Fruit fly (Drosophila melanogaster) whole organism: ENCODE measurements around the gene CG31345.

Source experiments
- CG8478 ChIP-seq: fragments of >200 bp; optimal IDR thresholded peaks from 2 replicates; lab custom pipeline; 2018; ENCODE audit warnings: inconsistent platforms
- Dll ChIP-seq: fragments of >200 bp; optimal IDR thresholded peaks from 2 replicates; lab custom pipeline; 2017
- psq ChIP-seq: fragments of >200 bp; optimal IDR thresholded peaks from 2 replicates; lab custom pipeline; 2017
- usp ChIP-seq: fragments of >200 bp; optimal IDR thresholded peaks from 2 replicates; lab custom pipeline; 2017; ENCODE audit warnings: missing biosample characterization, missing genetic modification characterization, mixed read lengths

- no peak for TF ChIP-seq Dll
- no peak for TF ChIP-seq psq (lab: Kevin White, UChicago)
- TF ChIP-seq CG8478 (lab: Kevin White, UChicago) = no peak
- no peak for TF ChIP-seq usp (GFP tag; lab: Kevin White, UChicago)
Measured at dm6 chr3R:12783152-12783551, 33.7 kb downstream of the CG31345 start, which contains the start of gene beat-Vc.
